Fruit fly (Drosophila melanogaster): ENCODE measurements around the gene tal-2A.

tal-2A gene

dm6 chr3R:13793105-13793978, 19.6 kb upstream of the tal-2A start (continued):
- TF ChIP-seq Fer1 (GFP tag; optimal IDR thresholded peaks at IDR 0.05) (no peak), bab2 (GFP tag; optimal IDR thresholded peaks at IDR 0.05) (no peak), mirr (GFP tag; optimal IDR thresholded peaks at IDR 0.05) (no peak), CG12744 (GFP tag; optimal IDR thresholded peaks at IDR 0.05) (no peak), knrl (GFP tag; IDR thresholded peaks at IDR 0.05; ENCODE audit: partially characterized antibody) (no peak), CG14441 (GFP tag; IDR thresholded peaks at IDR 0.05) (no peak), toy (GFP tag; IDR thresholded peaks at IDR 0.05) (no peak), Hsf (GFP tag; optimal IDR thresholded peaks at IDR 0.05) (peak; percentile 23), CG3163 (GFP tag; optimal IDR thresholded peaks at IDR 0.05) (no peak), Adf1 (GFP tag; IDR thresholded peaks at IDR 0.05) (no peak), MESR4 (GFP tag; optimal IDR thresholded peaks at IDR 0.05) (no peak), Lim3 (GFP tag; IDR thresholded peaks at IDR 0.05) (no peak), en (GFP tag; optimal IDR thresholded peaks at IDR 0.05) (no peak), CG11085 (GFP tag; IDR thresholded peaks at IDR 0.05) (no peak), crp (GFP tag; optimal IDR thresholded peaks at IDR 0.05) (no peak), Atf6 (GFP tag; IDR thresholded peaks at IDR 0.05) (no peak), ewg (GFP tag; optimal IDR thresholded peaks at IDR 0.05) (peak; percentile 17), Hr51 (GFP tag; optimal IDR thresholded peaks at IDR 0.05) (no peak), CG17912 (GFP tag; optimal IDR thresholded peaks at IDR 0.05) (no peak), CG3065 (GFP tag; optimal IDR thresholded peaks at IDR 0.05) (no peak), Dref (GFP tag; IDR thresholded peaks at IDR 0.05) (no peak), sens (GFP tag) (peak; percentile 93), CG1602 (GFP tag; optimal IDR thresholded peaks at IDR 0.05) (no peak), h (optimal IDR thresholded peaks at IDR 0.05) (no peak), CG10267 (tag; optimal IDR thresholded peaks at IDR 0.05) (no peak), bigmax (GFP tag; optimal IDR thresholded peaks at IDR 0.05) (no peak), CG4707 (GFP tag; optimal IDR thresholded peaks at IDR 0.05) (no peak), exex (tag; optimal IDR thresholded peaks at IDR 0.05) (no peak), sens-2 (GFP tag; IDR thresholded peaks at IDR 0.05) (no peak), ATbp (GFP tag; optimal IDR thresholded peaks at IDR 0.05) (peak; percentile 38), CG15601 (tag; optimal IDR thresholded peaks at IDR 0.05) (peak; percentile 40), Antp (GFP tag; optimal IDR thresholded peaks at IDR 0.05) (no peak), CG16813 (GFP tag; IDR thresholded peaks at IDR 0.05; ENCODE audit: partially characterized antibody) (no peak), CG10431 (GFP tag; optimal IDR thresholded peaks at IDR 0.05) (no peak), BtbVII (GFP tag; optimal IDR thresholded peaks at IDR 0.05) (no peak), CG4360 (GFP tag; IDR thresholded peaks at IDR 0.05) (no peak), amos (GFP tag; IDR thresholded peaks at IDR 0.05; ENCODE audit: partially characterized antibody) (no peak), sc (optimal IDR thresholded peaks at IDR 0.05) (no peak), sc (GFP tag; optimal IDR thresholded peaks at IDR 0.05) (no peak), Mrtf (GFP tag; IDR thresholded peaks at IDR 0.05) (no peak), NC2β (GFP tag; optimal IDR thresholded peaks at IDR 0.05) (no peak), CG30403 (GFP tag; optimal IDR thresholded peaks at IDR 0.05) (peak; percentile 12), wdn (GFP tag; IDR thresholded peaks at IDR 0.05) (no peak), CG13123 (GFP tag; optimal IDR thresholded peaks at IDR 0.05) (no peak), Gsc (GFP tag; IDR thresholded peaks at IDR 0.05) (no peak), gsb (GFP tag; IDR thresholded peaks at IDR 0.05) (no peak), ac (GFP tag; optimal IDR thresholded peaks at IDR 0.05) (no peak), CG17328 (GFP tag; IDR thresholded peaks at IDR 0.05) (peak; percentile 53; the same call in 1 of the 2 replicates), eyg (GFP tag; optimal IDR thresholded peaks at IDR 0.05) (no peak), lab (GFP tag; optimal IDR thresholded peaks at IDR 0.05) (no peak), Six4 (GFP tag; optimal IDR thresholded peaks at IDR 0.05) (no peak)

Measured in whole organism, embryonic.